Worm (Caenorhabditis elegans) whole organism, young adult: ENCODE data around the gene nse-4.

ENCODE experiments used
- B0019.2 ChIP-seq: fragments of 200-800 bp; sonication (Bioruptor generic); conservative IDR thresholded peaks from 2 replicates; pipeline ENCODE4 v1.3.6; 2022; ENCODE audit warnings: missing genetic modification reagents, missing genetic modification characterization, missing compliant biosample characterization
- B0035.1 ChIP-seq: sonication (generic microtip); optimal IDR thresholded peaks from 2 replicates; lab custom pipeline; 2016; ENCODE audit warnings: missing genetic modification characterization, mild to moderate bottlenecking, missing compliant biosample characterization, missing genotype, missing genetic modification reagents
- B0336.3 ChIP-seq: fragments of 200-800 bp; sonication (Bioruptor generic); IDR thresholded peaks from 2 replicates; pipeline ENCODE4 v1.3.6; 2022; ENCODE audit warnings: missing genetic modification characterization, missing compliant biosample characterization
- C17E4.6 ChIP-seq: fragments of 200-800 bp; sonication (Bioruptor generic); IDR thresholded peaks from 2 replicates; pipeline ENCODE4 v1.3.6; 2022; ENCODE audit warnings: missing genetic modification reagents, missing genetic modification characterization, missing compliant biosample characterization
- D2030.7 ChIP-seq: fragments of 200-800 bp; sonication (Bioruptor generic); IDR thresholded peaks from 2 replicates; pipeline ENCODE4 v1.3.6; 2022; ENCODE audit warnings: missing genetic modification reagents, missing genetic modification characterization, missing compliant biosample characterization
- F39B2.1 ChIP-seq: fragments of 200-800 bp; sonication (Bioruptor generic); IDR thresholded peaks from 2 replicates; pipeline ENCODE4 v1.3.6; 2022; ENCODE audit warnings: missing genetic modification reagents, missing genetic modification characterization, missing compliant biosample characterization
- F49E8.2 ChIP-seq: sonication (generic microtip); optimal IDR thresholded peaks from 3 replicates; lab custom pipeline; 2017; ENCODE audit warnings: missing genetic modification characterization, mild to moderate bottlenecking, missing compliant biosample characterization, antibody characterized with exemption, moderate library complexity; ENCODE audit not compliant: insufficient read depth
- F55B11.4 ChIP-seq: sonication (generic microtip); optimal IDR thresholded peaks from 2 replicates; lab custom pipeline; 2016; ENCODE audit warnings: missing compliant biosample characterization, missing genetic modification characterization, borderline replicate concordance; ENCODE audit not compliant: insufficient read depth
- K11D2.4 ChIP-seq: fragments of 200-800 bp; sonication (Bioruptor generic); IDR thresholded peaks from 2 replicates; pipeline ENCODE4 v1.3.6; 2022; ENCODE audit warnings: missing genetic modification reagents, missing genetic modification characterization, missing compliant biosample characterization
- K12H6.12 ChIP-seq: fragments of 200-800 bp; sonication (Bioruptor generic); optimal IDR thresholded peaks from 2 replicates; lab custom pipeline; 2018; ENCODE audit warnings: mild to moderate bottlenecking, missing genetic modification characterization, missing compliant biosample characterization
- T26A5.8 ChIP-seq: sonication (generic microtip); optimal IDR thresholded peaks from 2 replicates; lab custom pipeline; 2016; ENCODE audit warnings: missing genetic modification characterization, missing compliant biosample characterization
- Y53F4B.3 ChIP-seq: fragments of 200-800 bp; sonication (Bioruptor generic); IDR thresholded peaks from 2 replicates; pipeline ENCODE4 v1.3.6; 2022; ENCODE audit warnings: missing genetic modification reagents, missing genetic modification characterization, missing compliant biosample characterization
- Y67H2A.10 ChIP-seq: fragments of 200-800 bp; sonication (Bioruptor generic); conservative IDR thresholded peaks from 2 replicates; pipeline ENCODE4 v1.3.6; 2022; ENCODE audit warnings: missing genetic modification reagents, missing genetic modification characterization, missing compliant biosample characterization
- Y95B8A.8 ChIP-seq: fragments of 200-800 bp; sonication (Bioruptor generic); IDR thresholded peaks from 2 replicates; pipeline ENCODE4 v1.3.6; 2022; ENCODE audit warnings: missing genetic modification reagents, missing genetic modification characterization, missing compliant biosample characterization
- akir-1 ChIP-seq: fragments of 200-800 bp; sonication (Bioruptor generic); optimal IDR thresholded peaks from 2 replicates; lab custom pipeline; 2018; ENCODE audit warnings: mild to moderate bottlenecking, missing genetic modification characterization, moderate library complexity, missing compliant biosample characterization
- attf-5 ChIP-seq: fragments of 200-800 bp; sonication (Bioruptor generic); optimal IDR thresholded peaks from 2 replicates; lab custom pipeline; 2018; ENCODE audit warnings: mild to moderate bottlenecking, missing genetic modification characterization, missing compliant biosample characterization
- ceh-27 ChIP-seq: fragments of 200-800 bp; sonication (Bioruptor generic); optimal IDR thresholded peaks from 2 replicates; lab custom pipeline; 2018; ENCODE audit warnings: mild to moderate bottlenecking, missing genetic modification characterization, moderate library complexity, missing compliant biosample characterization
- ceh-79 ChIP-seq: sonication (generic microtip); optimal IDR thresholded peaks from 2 replicates; lab custom pipeline; 2017; ENCODE audit warnings: mild to moderate bottlenecking, missing genetic modification characterization, missing compliant biosample characterization
- ceh-91 ChIP-seq: fragments of 200-800 bp; sonication (Bioruptor generic); IDR thresholded peaks from 2 replicates; pipeline ENCODE4 v1.3.6; 2022; ENCODE audit warnings: missing genetic modification reagents, missing genetic modification characterization, missing compliant biosample characterization
- egl-44 ChIP-seq: fragments of 200-800 bp; sonication (Bioruptor generic); IDR thresholded peaks from 2 replicates; pipeline ENCODE4 v1.3.6; 2022; ENCODE audit warnings: missing genetic modification reagents, missing genetic modification characterization, missing compliant biosample characterization
- egrh-3 ChIP-seq: fragments of 200-800 bp; sonication (Bioruptor generic); IDR thresholded peaks from 2 replicates; pipeline ENCODE4 v1.3.6; 2022; ENCODE audit warnings: missing genetic modification reagents, missing genetic modification characterization, missing compliant biosample characterization
- ets-4 ChIP-seq: fragments of 200-800 bp; sonication (Bioruptor generic); optimal IDR thresholded peaks from 2 replicates; lab custom pipeline; 2018; ENCODE audit warnings: mild to moderate bottlenecking, missing genetic modification characterization, missing compliant biosample characterization
- gei-17 ChIP-seq: fragments of 200-800 bp; sonication (Bioruptor generic); optimal IDR thresholded peaks from 2 replicates; lab custom pipeline; 2018; ENCODE audit warnings: mild to moderate bottlenecking, missing genetic modification characterization, missing compliant biosample characterization
- hmg-1.2 ChIP-seq: fragments of 200-800 bp; sonication (Bioruptor generic); IDR thresholded peaks from 2 replicates; pipeline ENCODE4 v1.3.6; 2022; ENCODE audit warnings: missing genetic modification reagents, missing genetic modification characterization, missing compliant biosample characterization
- hmg-20 ChIP-seq: fragments of 200-800 bp; sonication (Bioruptor generic); IDR thresholded peaks from 2 replicates; pipeline ENCODE4 v1.3.6; 2022; ENCODE audit warnings: missing genetic modification reagents, missing genetic modification characterization, missing compliant biosample characterization
- lag-1 ChIP-seq: fragments of 200-800 bp; sonication (Bioruptor generic); IDR thresholded peaks from 2 replicates; pipeline ENCODE4 v1.3.6; 2022; ENCODE audit warnings: missing genetic modification reagents, missing genetic modification characterization, missing compliant biosample characterization
- let-607 ChIP-seq, 2 experiments: fragments of 200-800 bp in 1 of 2; sonication (Bioruptor generic) in 1 of 2; sonication (generic microtip) in 1 of 2; optimal IDR thresholded peaks; 2 replicates each; lab custom pipeline; 2016 to 2018; ENCODE audit warnings: mild to moderate bottlenecking in 2 of 2, missing compliant biosample characterization in 2 of 2, missing genetic modification characterization in 2 of 2, moderate library complexity in 2 of 2, missing genotype in 1 of 2
- lin-26 ChIP-seq: fragments of 200-800 bp; sonication (Bioruptor generic); IDR thresholded peaks from 2 replicates; pipeline ENCODE4 v1.3.6; 2022; ENCODE audit warnings: missing genetic modification reagents, missing genetic modification characterization, missing compliant biosample characterization
- lin-35 ChIP-seq, 3 experiments: fragments of 150-350 bp in 2 of 3; sonication (generic microtip) in 1 of 3; optimal IDR thresholded peaks; 2 replicates each; lab custom pipeline; 2014 to 2018; ENCODE audit warnings: missing biosample characterization in 3 of 3, missing genetic modification characterization in 3 of 3, missing genetic modification reagents in 3 of 3
- lsy-27 ChIP-seq: sonication (generic microtip); optimal IDR thresholded peaks from 2 replicates; lab custom pipeline; 2017; ENCODE audit warnings: missing genetic modification characterization, mild to moderate bottlenecking, missing compliant biosample characterization, antibody characterized with exemption, missing genotype, borderline replicate concordance; ENCODE audit not compliant: insufficient read depth
- madf-10 ChIP-seq: sonication (generic microtip); optimal IDR thresholded peaks from 2 replicates; lab custom pipeline; 2016; ENCODE audit warnings: mild to moderate bottlenecking, missing genetic modification characterization, missing compliant biosample characterization
- nfya-1 ChIP-seq: sonication (generic microtip); optimal IDR thresholded peaks from 2 replicates; lab custom pipeline; 2017; ENCODE audit warnings: antibody characterized with exemption, missing compliant biosample characterization, missing genetic modification characterization, borderline replicate concordance; ENCODE audit not compliant: insufficient read depth
- nfya-2 ChIP-seq: fragments of 200-800 bp; sonication (Bioruptor generic); IDR thresholded peaks from 2 replicates; pipeline ENCODE4 v1.3.6; 2022; ENCODE audit warnings: missing genetic modification reagents, missing genetic modification characterization, missing compliant biosample characterization
- nhr-27 ChIP-seq: fragments of 200-800 bp; sonication (Bioruptor generic); optimal IDR thresholded peaks from 2 replicates; lab custom pipeline; 2018; ENCODE audit warnings: mild to moderate bottlenecking, missing genetic modification characterization, moderate library complexity, missing compliant biosample characterization
- nhr-90 ChIP-seq: sonication (generic microtip); optimal IDR thresholded peaks from 2 replicates; lab custom pipeline; 2016; ENCODE audit warnings: missing genotype, mild to moderate bottlenecking, missing genetic modification characterization, missing compliant biosample characterization
- pbrm-1 ChIP-seq: fragments of 200-800 bp; sonication (Bioruptor generic); IDR thresholded peaks from 2 replicates; pipeline ENCODE4 v1.3.6; 2022; ENCODE audit warnings: missing genetic modification reagents, missing genetic modification characterization, missing compliant biosample characterization
- pha-4 ChIP-seq: fragments of 150-350 bp; sonication (generic microtip); optimal IDR thresholded peaks from 2 replicates; lab custom pipeline; 2014; ENCODE audit warnings: missing biosample characterization, missing genetic modification reagents, missing genetic modification characterization
- rcor-1 ChIP-seq: fragments of 200-800 bp; sonication (Bioruptor generic); IDR thresholded peaks from 2 replicates; pipeline ENCODE4 v1.3.6; 2022; ENCODE audit warnings: missing genetic modification reagents, missing genetic modification characterization, missing compliant biosample characterization
- rpc-1 ChIP-seq, 2 experiments: fragments of 150-350 bp in 1 of 2; sonication (generic microtip) in 1 of 2; optimal IDR thresholded peaks; 2 replicates each; lab custom pipeline; 2014 to 2018; ENCODE audit warnings: missing biosample characterization in 1 of 2, missing genetic modification characterization in 1 of 2, missing genetic modification reagents in 1 of 2, missing genotype in 1 of 2
- sdz-38 ChIP-seq: sonication (generic microtip); optimal IDR thresholded peaks from 2 replicates; lab custom pipeline; 2016; ENCODE audit warnings: missing genotype, missing genetic modification characterization, missing compliant biosample characterization
- snpc-4 ChIP-seq, 5 experiments: fragments of 150-350 bp in 1 of 5; sonication (generic microtip) in 4 of 5; optimal IDR thresholded peaks; 2 replicates each; lab custom pipeline; 2014 to 2018; ENCODE audit warnings: missing genetic modification characterization in 5 of 5, missing biosample characterization in 3 of 5, antibody characterized with exemption in 2 of 5, mild to moderate bottlenecking in 2 of 5, missing compliant biosample characterization in 2 of 5, missing genotype in 2 of 5, moderate library complexity in 2 of 5, missing genetic modification reagents in 1 of 5
- tlf-1 ChIP-seq: fragments of 200-800 bp; sonication (Bioruptor generic); optimal IDR thresholded peaks from 2 replicates; lab custom pipeline; 2018; ENCODE audit warnings: mild to moderate bottlenecking, missing genetic modification characterization, missing compliant biosample characterization
- unc-130 ChIP-seq: sonication (generic microtip); optimal IDR thresholded peaks from 2 replicates; lab custom pipeline; 2016; ENCODE audit warnings: missing genetic modification reagents, missing genetic modification characterization, missing compliant biosample characterization
- ztf-18 ChIP-seq: sonication (generic microtip); optimal IDR thresholded peaks from 2 replicates; lab custom pipeline; 2016; ENCODE audit warnings: missing genotype, mild to moderate bottlenecking, missing genetic modification characterization, missing compliant biosample characterization
- ztf-6 ChIP-seq: fragments of 200-800 bp; sonication (Bioruptor generic); IDR thresholded peaks from 2 replicates; pipeline ENCODE4 v1.3.6; 2022; ENCODE audit warnings: missing genetic modification reagents, missing genetic modification characterization, missing compliant biosample characterization

Gene nse-4

DNA sequence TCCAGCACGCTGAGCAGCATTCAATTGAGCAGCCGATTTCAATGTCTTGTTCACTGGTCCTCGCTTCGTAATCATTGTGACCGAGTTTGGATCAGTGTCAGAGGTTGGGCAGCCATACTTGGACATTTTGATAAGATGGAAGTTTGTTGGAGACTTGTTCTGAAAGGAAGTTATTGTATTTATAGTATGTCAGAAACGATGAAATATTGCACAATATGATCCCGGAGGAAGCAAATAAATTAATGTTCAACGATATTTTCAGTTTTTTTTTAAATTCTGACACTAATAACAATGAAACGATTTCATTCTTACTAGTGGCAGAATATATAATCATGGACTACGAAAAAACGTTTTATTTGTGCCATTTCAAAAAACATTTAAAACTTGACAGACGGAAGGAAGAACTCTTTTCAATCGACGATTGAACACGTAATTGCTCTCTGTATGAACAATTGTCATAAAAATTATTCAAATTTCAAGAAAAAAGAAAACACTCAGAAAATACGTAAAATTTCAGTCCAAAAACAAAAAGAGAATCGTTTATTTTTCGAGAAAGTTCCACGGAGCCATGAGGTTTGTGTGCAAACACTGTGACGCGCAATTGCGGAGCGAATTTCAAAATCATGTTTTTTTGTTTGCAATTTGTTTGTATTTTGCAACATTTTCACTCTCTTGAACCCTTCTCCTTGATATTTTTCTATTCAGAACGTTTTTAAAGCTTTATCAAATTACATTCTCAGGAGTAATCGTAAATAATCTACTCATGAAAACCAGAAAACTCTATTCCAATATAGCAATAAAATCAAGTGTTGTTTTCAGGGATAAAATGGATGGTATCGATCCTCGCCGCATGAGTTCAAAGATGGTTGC is at the start of gene nse-4, which contains the start of gene mbf-1:
nse-4 (plus strand) TSS at position 820 of the 870 bp plus-strand sequence.
mbf-1 (minus strand) TSS at position 343 of the 870 bp plus-strand sequence.
- TF ChIP-seq pbrm-1 (GFP tag; lab: Robert Waterston, UW) (peak; percentile 53; the same call in 1 of the 2 replicates), gei-17 (GFP tag; lab: Kevin White, UChicago) (no peak), nhr-27 (tag; lab: Kevin White, UChicago) (no peak), pha-4 (no peak), hmg-1.2 (peak; percentile 37; the same call in 1 of the 2 replicates), T26A5.8 (no peak), ztf-6 (GFP tag; lab: Robert Waterston, UW) (no peak), K11D2.4 (GFP tag; lab: Robert Waterston, UW) (no peak), F49E8.2 (peak; percentile 23), tlf-1 (GFP tag; lab: Kevin White, UChicago) (no peak), lin-35 (GFP tag; optimal IDR thresholded peaks at IDR 0.05; lab: Kevin White, UChicago) (peak in 1 of 3 experiments; percentile 61), rcor-1 (no peak), akir-1 (GFP tag; lab: Kevin White, UChicago) (no peak), ceh-91 (no peak), madf-10 (tag; lab: Kevin White, UChicago) (no peak), nfya-1 (no peak), lag-1 (GFP tag; lab: Robert Waterston, UW) (no peak), B0336.3 (GFP tag; lab: Robert Waterston, UW) (no peak), ceh-27 (GFP tag; lab: Kevin White, UChicago) (peak; percentile 4), ets-4 (GFP tag; lab: Kevin White, UChicago) (no peak), K12H6.12 (tag; lab: Kevin White, UChicago) (no peak), F55B11.4 (tag; lab: Kevin White, UChicago) (no peak), snpc-4 (GFP tag; optimal IDR thresholded peaks at IDR 0.05; lab: Kevin White, UChicago) (peak; percentile 12), snpc-4 (tag; optimal IDR thresholded peaks at IDR 0.05; lab: Kevin White, UChicago) (peak in 3 of 4 experiments; percentile 1 to 42 (median 30)), Y95B8A.8 (GFP tag; lab: Robert Waterston, UW) (no peak), egrh-3 (GFP tag; lab: Robert Waterston, UW) (no peak), sdz-38 (tag; lab: Kevin White, UChicago) (no peak), lsy-27 (tag; lab: Kevin White, UChicago) (no peak), nhr-90 (tag; lab: Kevin White, UChicago) (no peak), let-607 (tag; optimal IDR thresholded peaks at IDR 0.05; lab: Kevin White, UChicago) (peak in 1 of 2 experiments; percentile 12), egl-44 (GFP tag; lab: Robert Waterston, UW) (no peak), ceh-79 (tag; lab: Kevin White, UChicago) (no peak), F39B2.1 (GFP tag; lab: Robert Waterston, UW) (no peak), hmg-20 (no peak), B0035.1 (tag; lab: Kevin White, UChicago) (no peak), unc-130 (GFP tag; lab: Kevin White, UChicago) (no peak), B0019.2 (GFP tag; lab: Robert Waterston, UW) (no peak), rpc-1 (optimal IDR thresholded peaks at IDR 0.05; lab: Kevin White, UChicago) (peak; percentile 34), rpc-1 (tag; optimal IDR thresholded peaks at IDR 0.05; lab: Kevin White, UChicago) (no peak), ztf-18 (no peak), lin-26 (GFP tag; lab: Robert Waterston, UW) (peak; percentile 71; the same call in 1 of the 2 replicates), attf-5 (GFP tag; lab: Kevin White, UChicago) (peak; percentile 43), D2030.7 (GFP tag; lab: Robert Waterston, UW) (peak; percentile 47), nfya-2 (GFP tag; lab: Robert Waterston, UW) (no peak), Y67H2A.10 (GFP tag; lab: Robert Waterston, UW) (no peak), C17E4.6 (no peak), Y53F4B.3 (GFP tag; lab: Robert Waterston, UW) (no peak)
